Fruit fly (Drosophila melanogaster) whole organism: ENCODE measurements around the gene osk.

Source experiments
- CG8478 ChIP-seq: fragments of >200 bp; optimal IDR thresholded peaks from 2 replicates; lab custom pipeline; 2018; ENCODE audit warnings: inconsistent platforms
- EcR ChIP-seq, 2 experiments: fragments of >200 bp; optimal IDR thresholded peaks; 2 replicates each; lab custom pipeline; 2017; ENCODE audit warnings: missing biosample characterization in 2 of 2, missing genetic modification characterization in 2 of 2, missing genetic modification reagents in 2 of 2
- pan ChIP-seq: fragments of >200 bp; optimal IDR thresholded peaks from 2 replicates; lab custom pipeline; 2017
- psq ChIP-seq: fragments of >200 bp; optimal IDR thresholded peaks from 2 replicates; lab custom pipeline; 2017
- usp ChIP-seq: fragments of >200 bp; optimal IDR thresholded peaks from 2 replicates; lab custom pipeline; 2017; ENCODE audit warnings: missing biosample characterization, missing genetic modification characterization, mixed read lengths

- TF ChIP-seq psq = no peak
- TF ChIP-seq usp (GFP tag; lab: Kevin White, UChicago) = no peak
- TF ChIP-seq pan = no peak
- TF ChIP-seq EcR (GFP tag; optimal IDR thresholded peaks at IDR 0.05; lab: Kevin White, UChicago) = peak in 1 of 2 experiments; percentile 26
- no peak for TF ChIP-seq CG8478
Observed at dm6 chr3R:8927817-8928625, 6.9 kb upstream of the osk start.
